Worm (Caenorhabditis elegans) whole organism, L1 larva: ENCODE measurements around the gene cpg-18.

Experiments used
- C04F5.9 ChIP-seq: sonication (generic microtip); optimal IDR thresholded peaks from 2 replicates; lab custom pipeline; 2016; ENCODE audit warnings: missing genetic modification characterization, missing compliant biosample characterization
- C16A3.4 ChIP-seq: fragments of 150-350 bp; optimal IDR thresholded peaks from 2 replicates; lab custom pipeline; 2014; ENCODE audit warnings: missing biosample characterization, missing genetic modification characterization
- alr-1 ChIP-seq: fragments of 200-800 bp; sonication (Bioruptor generic); optimal IDR thresholded peaks from 2 replicates; lab custom pipeline; 2018; ENCODE audit warnings: borderline replicate concordance, mild to moderate bottlenecking, missing genetic modification characterization, missing compliant biosample characterization
- aly-2 ChIP-seq: fragments of 150-350 bp; optimal IDR thresholded peaks from 2 replicates; lab custom pipeline; 2014; ENCODE audit warnings: missing biosample characterization, missing genetic modification characterization
- ama-1 ChIP-seq: fragments of 150-350 bp; optimal IDR thresholded peaks from 2 replicates; lab custom pipeline; 2014
- blmp-1 ChIP-seq: fragments of 150-350 bp; optimal IDR thresholded peaks from 2 replicates; lab custom pipeline; 2014; ENCODE audit warnings: missing biosample characterization, missing genetic modification characterization
- ceh-63 ChIP-seq: fragments of 200-800 bp; sonication (Bioruptor generic); optimal IDR thresholded peaks from 2 replicates; lab custom pipeline; 2018; ENCODE audit warnings: mild to moderate bottlenecking, missing genetic modification characterization, missing compliant biosample characterization
- ceh-82 ChIP-seq, 3 experiments: fragments of 150-350 bp in 1 of 3; sonication (generic microtip) in 2 of 3; optimal IDR thresholded peaks; 2 replicates each; lab custom pipeline; 2014 to 2017; ENCODE audit warnings: missing biosample characterization in 3 of 3, missing genetic modification characterization in 3 of 3
- ceh-90 ChIP-seq: sonication (generic microtip); optimal IDR thresholded peaks from 2 replicates; lab custom pipeline; 2016; ENCODE audit warnings: missing genetic modification characterization, missing compliant biosample characterization
- ces-1 ChIP-seq: fragments of 150-350 bp; optimal IDR thresholded peaks from 2 replicates; lab custom pipeline; 2014; ENCODE audit warnings: missing biosample characterization, missing genetic modification reagents, missing genetic modification characterization
- dsc-1 ChIP-seq: sonication (generic microtip); optimal IDR thresholded peaks from 2 replicates; lab custom pipeline; 2016; ENCODE audit warnings: mild to moderate bottlenecking, missing genetic modification characterization, missing compliant biosample characterization
- efl-1 ChIP-seq, 4 experiments: fragments of 150-350 bp; optimal IDR thresholded peaks in 3 of 4; peaks in 1 of 4; 1 replicate in 1 of 4; 2 replicates in 3 of 4; lab custom pipeline; 2014; ENCODE audit warnings: missing biosample characterization in 2 of 4, missing genetic modification characterization in 2 of 4, missing genetic modification reagents in 2 of 4
- elt-3 ChIP-seq, 6 experiments: fragments of 150-350 bp in 1 of 6; sonication (generic microtip); optimal IDR thresholded peaks; 2 replicates each; lab custom pipeline; 2017 to 2018; ENCODE audit warnings: missing biosample characterization in 6 of 6, missing genetic modification characterization in 6 of 6, inconsistent platforms in 1 of 6
- ets-5 ChIP-seq: fragments of 200-800 bp; sonication (Bioruptor generic); IDR thresholded peaks from 2 replicates; pipeline ENCODE4 v1.3.6; 2022; ENCODE audit warnings: missing genetic modification characterization, missing compliant biosample characterization
- fkh-4 ChIP-seq: sonication (generic microtip); optimal IDR thresholded peaks from 2 replicates; lab custom pipeline; 2016; ENCODE audit warnings: missing compliant biosample characterization, missing genetic modification characterization, borderline replicate concordance
- fkh-8 ChIP-seq: sonication (generic microtip); optimal IDR thresholded peaks from 2 replicates; lab custom pipeline; 2016; ENCODE audit warnings: mild to moderate bottlenecking, missing genetic modification characterization, missing compliant biosample characterization
- hlh-17 ChIP-seq: fragments of 200-800 bp; sonication (Bioruptor generic); optimal IDR thresholded peaks from 2 replicates; lab custom pipeline; 2018; ENCODE audit warnings: missing genetic modification characterization, mild to moderate bottlenecking, missing compliant biosample characterization, moderate library complexity, borderline replicate concordance
- isw-1 ChIP-seq: fragments of 200-800 bp; sonication (Bioruptor generic); IDR thresholded peaks from 2 replicates; pipeline ENCODE4 v1.3.6; 2022; ENCODE audit warnings: missing genetic modification characterization, missing compliant biosample characterization
- jun-1 ChIP-seq: fragments of 150-350 bp; optimal IDR thresholded peaks from 2 replicates; lab custom pipeline; 2014; ENCODE audit warnings: missing biosample characterization, missing genetic modification reagents, missing genetic modification characterization
- lin-13 ChIP-seq: fragments of 150-350 bp; optimal IDR thresholded peaks from 2 replicates; lab custom pipeline; 2014; ENCODE audit warnings: missing biosample characterization, missing genetic modification reagents, missing genetic modification characterization
- lin-14 ChIP-seq: fragments of 200-800 bp; sonication (Bioruptor generic); optimal IDR thresholded peaks from 2 replicates; lab custom pipeline; 2018; ENCODE audit warnings: mild to moderate bottlenecking, missing genetic modification characterization, moderate library complexity, missing compliant biosample characterization
- lir-3 ChIP-seq: sonication (generic microtip); optimal IDR thresholded peaks from 2 replicates; lab custom pipeline; 2016; ENCODE audit warnings: mild to moderate bottlenecking, missing genetic modification characterization, moderate library complexity, missing compliant biosample characterization; ENCODE audit not compliant: poor library complexity
- lsy-2 ChIP-seq, 2 experiments: fragments of 150-350 bp; optimal IDR thresholded peaks; 2 replicates each; lab custom pipeline; 2014; ENCODE audit warnings: missing biosample characterization in 2 of 2, missing genetic modification characterization in 2 of 2
- mab-9 ChIP-seq: fragments of 200-800 bp; sonication (Bioruptor generic); IDR thresholded peaks from 2 replicates; pipeline ENCODE4 v1.3.6; 2022; ENCODE audit warnings: missing genetic modification reagents, missing genetic modification characterization, missing compliant biosample characterization
- mep-1 ChIP-seq: fragments of 150-350 bp; optimal IDR thresholded peaks from 2 replicates; lab custom pipeline; 2014; ENCODE audit warnings: missing biosample characterization, missing genetic modification characterization
- nhr-12 ChIP-seq: sonication (generic microtip); optimal IDR thresholded peaks from 2 replicates; lab custom pipeline; 2017; ENCODE audit warnings: missing biosample characterization, missing genetic modification characterization
- nhr-237 ChIP-seq: fragments of 150-350 bp; optimal IDR thresholded peaks from 2 replicates; lab custom pipeline; 2014; ENCODE audit warnings: missing biosample characterization, missing genetic modification characterization
- nhr-28 ChIP-seq: fragments of 150-350 bp; optimal IDR thresholded peaks from 2 replicates; lab custom pipeline; 2014; ENCODE audit warnings: missing biosample characterization, missing genetic modification characterization
- nhr-77 ChIP-seq: fragments of 150-350 bp; optimal IDR thresholded peaks from 2 replicates; lab custom pipeline; 2014; ENCODE audit warnings: missing biosample characterization, missing genetic modification characterization
- nhr-85 ChIP-seq: sonication (generic microtip); peaks from one replicate; lab custom pipeline; 2016; ENCODE audit warnings: missing genetic modification characterization, inconsistent platforms, missing compliant biosample characterization
- nhr-90 ChIP-seq: sonication (generic microtip); optimal IDR thresholded peaks from 2 replicates; lab custom pipeline; 2016; ENCODE audit warnings: mild to moderate bottlenecking, missing genetic modification characterization, missing compliant biosample characterization; ENCODE audit not compliant: poor library complexity
- pqm-1 ChIP-seq: sonication (generic microtip); optimal IDR thresholded peaks from 3 replicates; lab custom pipeline; 2017; ENCODE audit warnings: missing biosample characterization, missing genetic modification characterization
- rnt-1 ChIP-seq: sonication (generic microtip); optimal IDR thresholded peaks from 2 replicates; lab custom pipeline; 2016; ENCODE audit warnings: mild to moderate bottlenecking, missing genetic modification characterization, moderate library complexity, missing compliant biosample characterization
- snpc-4 ChIP-seq: fragments of 150-350 bp; optimal IDR thresholded peaks from 2 replicates; lab custom pipeline; 2014; ENCODE audit warnings: missing biosample characterization, missing genetic modification characterization
- sox-4 ChIP-seq: sonication (generic microtip); optimal IDR thresholded peaks from 2 replicates; lab custom pipeline; 2016; ENCODE audit warnings: missing genetic modification characterization, missing compliant biosample characterization
- tlp-1 ChIP-seq: fragments of 150-350 bp; optimal IDR thresholded peaks from 2 replicates; lab custom pipeline; 2014; ENCODE audit warnings: missing biosample characterization, missing genetic modification characterization
- unc-30 ChIP-seq: sonication (generic microtip); optimal IDR thresholded peaks from 2 replicates; lab custom pipeline; 2017; ENCODE audit warnings: missing biosample characterization, missing genetic modification characterization
- unc-86 ChIP-seq: sonication (generic microtip); optimal IDR thresholded peaks from 2 replicates; lab custom pipeline; 2016; ENCODE audit warnings: missing genetic modification characterization, missing compliant biosample characterization
- unc-98 ChIP-seq: fragments of 200-800 bp; sonication (Bioruptor generic); IDR thresholded peaks from 2 replicates; pipeline ENCODE4 v1.3.6; 2022; ENCODE audit warnings: missing genetic modification characterization, missing compliant biosample characterization
- xbp-1 ChIP-seq: sonication (generic microtip); optimal IDR thresholded peaks from 2 replicates; lab custom pipeline; 2016; ENCODE audit warnings: missing genetic modification characterization, missing compliant biosample characterization
- ztf-11 ChIP-seq, 2 experiments: sonication (generic microtip); optimal IDR thresholded peaks; 2 replicates each; lab custom pipeline; 2016 to 2017; ENCODE audit warnings: missing genetic modification characterization in 2 of 2, missing biosample characterization in 1 of 2, missing compliant biosample characterization in 1 of 2

Gene cpg-18

DNA sequence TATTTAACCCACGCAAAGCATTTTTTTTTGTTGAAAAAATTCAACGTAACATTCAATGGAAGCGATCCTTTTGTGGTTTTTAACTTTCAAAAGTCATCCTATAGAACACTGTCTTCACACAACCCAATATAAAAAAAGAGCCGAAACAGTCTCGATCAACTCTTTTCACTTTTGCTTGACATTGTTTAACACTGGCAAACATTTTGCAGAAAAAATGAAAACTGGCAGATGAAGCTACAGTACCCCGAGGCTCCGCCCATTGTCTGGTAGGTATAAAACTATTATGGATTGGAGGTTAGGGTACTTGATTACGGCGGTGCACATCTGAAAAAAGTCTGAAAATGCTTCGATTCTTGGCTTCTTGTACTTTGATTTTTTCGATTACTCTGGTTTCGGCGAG lies at the start of gene cpg-18:
Gene cpg-18, plus strand, starts transcription at position 301 of the 400 bp plus-strand sequence.
- TF ChIP-seq lir-3 (no peak), nhr-12 (tag; lab: Kevin White, UChicago) (no peak), C16A3.4 (tag; lab: Kevin White, UChicago) (no peak), ets-5 (GFP tag; lab: Robert Waterston, UW) (no peak), efl-1 (optimal IDR thresholded peaks at IDR 0.05; lab: Kevin White, UChicago) (no peak), efl-1 (GFP tag; optimal IDR thresholded peaks at IDR 0.05 in 1 of 2; lab: Kevin White, UChicago) (peak in 1 of 2 experiments; percentile 21), ceh-82 (tag; optimal IDR thresholded peaks at IDR 0.05; lab: Kevin White, UChicago) (no peak), isw-1 (no peak)

DNA sequence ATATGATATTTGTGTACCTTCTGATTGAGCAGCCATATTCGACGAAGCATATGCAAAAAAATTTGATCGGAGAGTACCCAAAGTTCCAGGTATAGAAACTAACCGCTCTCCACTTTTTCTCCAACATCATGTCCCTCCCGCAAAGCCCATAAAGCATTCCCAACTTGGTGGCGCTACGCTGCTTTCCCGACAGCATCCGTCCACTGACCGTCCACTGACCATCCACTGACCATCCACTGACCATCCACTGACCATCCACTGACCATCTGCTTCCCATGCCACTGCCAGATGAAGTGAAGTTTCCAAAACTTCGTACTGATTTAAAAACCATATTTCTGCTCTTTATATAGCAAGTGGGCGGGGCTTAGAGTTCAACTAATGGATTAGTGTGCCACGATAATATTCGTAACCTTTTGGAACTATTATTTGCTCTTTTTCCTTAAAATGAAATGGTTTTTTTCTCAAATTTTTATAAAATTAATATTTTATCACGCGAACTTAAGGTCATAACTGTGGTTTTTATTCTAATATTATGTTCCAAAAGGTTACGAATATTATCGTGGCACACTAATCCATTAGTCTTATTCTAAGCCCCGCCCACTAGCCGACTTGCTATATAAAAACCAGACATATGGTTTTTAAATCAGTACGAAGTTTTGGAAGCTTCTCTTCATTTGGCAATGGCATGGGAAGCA lies 44.3 kb upstream of the cpg-18 start, which contains the start of gene C55C3.8:
Gene C55C3.8, plus strand, starts transcription at position 645 of the 695 bp plus-strand sequence.
- TF ChIP-seq jun-1 (tag; lab: Kevin White, UChicago) = no peak
- no peak for TF ChIP-seq ztf-11 (tag; optimal IDR thresholded peaks at IDR 0.05; lab: Kevin White, UChicago)
- TF ChIP-seq xbp-1 = no peak
- TF ChIP-seq tlp-1 (tag; lab: Kevin White, UChicago) = no peak
- TF ChIP-seq rnt-1 = no peak
- TF ChIP-seq nhr-237 = no peak
- no peak for TF ChIP-seq fkh-8 (tag; lab: Kevin White, UChicago)
- TF ChIP-seq fkh-4 (tag; lab: Kevin White, UChicago) = no peak
- no peak for TF ChIP-seq hlh-17
- no peak for TF ChIP-seq nhr-85 (tag; lab: Kevin White, UChicago)
- TF ChIP-seq sox-4 (tag; lab: Kevin White, UChicago) = no peak
- no peak for TF ChIP-seq nhr-77 (tag; lab: Kevin White, UChicago)
- no peak for TF ChIP-seq elt-3 (tag; optimal IDR thresholded peaks at IDR 0.05; lab: Kevin White, UChicago)
- TF ChIP-seq unc-86 (tag; lab: Kevin White, UChicago) = no peak
- no peak for TF ChIP-seq pqm-1 (tag; lab: Kevin White, UChicago)
- TF ChIP-seq C16A3.4 (tag; lab: Kevin White, UChicago) = no peak
- no peak for TF ChIP-seq mep-1 (tag; lab: Kevin White, UChicago)

- TF ChIP-seq blmp-1 (tag; lab: Kevin White, UChicago) (peak; percentile 79), lsy-2 (tag; optimal IDR thresholded peaks at IDR 0.05; lab: Kevin White, UChicago) (no peak), nhr-85 (tag; lab: Kevin White, UChicago) (peak; percentile 65), mep-1 (tag; lab: Kevin White, UChicago) (peak; percentile 64)
Measured at ce11 chrIV:5700372-5700771, 34.4 kb upstream of the cpg-18 start.

DNA sequence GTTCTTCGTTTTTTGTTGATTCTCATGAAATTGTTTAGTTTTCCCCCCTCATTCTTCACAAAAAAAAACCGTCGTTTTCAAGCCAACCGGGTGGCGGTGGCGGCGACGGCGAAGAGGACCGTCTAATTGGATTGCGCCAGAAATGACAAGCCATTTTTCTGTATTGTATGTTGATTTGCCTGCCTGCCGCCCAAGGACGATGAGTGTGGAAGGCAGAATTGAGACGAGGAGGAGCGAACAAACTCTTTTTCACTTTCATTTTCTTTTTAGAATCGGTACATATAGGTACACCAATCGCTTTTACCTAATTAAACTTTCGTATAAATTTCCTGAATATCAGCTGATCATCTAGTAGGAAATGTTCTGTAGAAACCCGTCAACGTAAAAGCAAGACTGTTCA lies 33.2 kb upstream of the cpg-18 start:
- TF ChIP-seq blmp-1 (tag; lab: Kevin White, UChicago) (peak; percentile 62), lin-13 (GFP tag; lab: Kevin White, UChicago) (no peak), lin-14 (GFP tag; lab: Kevin White, UChicago) (peak; percentile 44), tlp-1 (tag; lab: Kevin White, UChicago) (no peak), mab-9 (GFP tag; lab: Robert Waterston, UW) (no peak), ceh-90 (no peak), C04F5.9 (tag; lab: Kevin White, UChicago) (no peak), unc-30 (tag; lab: Kevin White, UChicago) (no peak), ceh-63 (GFP tag; lab: Kevin White, UChicago) (no peak), unc-98 (GFP tag; lab: Robert Waterston, UW) (no peak), lir-3 (no peak), nhr-85 (tag; lab: Kevin White, UChicago) (peak; percentile 82), snpc-4 (tag; lab: Kevin White, UChicago) (no peak), alr-1 (tag; lab: Kevin White, UChicago) (no peak), nhr-90 (no peak), hlh-17 (no peak), ces-1 (GFP tag; lab: Kevin White, UChicago) (no peak), ama-1 (no peak), aly-2 (tag; lab: Kevin White, UChicago) (no peak), dsc-1 (no peak), nhr-28 (no peak)
- TF ChIP-seq, all 84 proteins: peak for 3
